Fruit fly (Drosophila melanogaster): ENCODE results near the gene CG7139.

Gene CG7139

dm6 chr3L:22094308-22094866 is 22.7 kb upstream of the CG7139 start:
- TF ChIP-seq pdm3 (GFP tag; optimal IDR thresholded peaks at IDR 0.05) (no peak), acj6 (GFP tag; optimal IDR thresholded peaks at IDR 0.05) (no peak), CG10631 (GFP tag; optimal IDR thresholded peaks at IDR 0.05) (no peak), Sox14 (GFP tag; optimal IDR thresholded peaks at IDR 0.05) (no peak), CG32006 (GFP tag; optimal IDR thresholded peaks at IDR 0.05) (no peak), Hr4 (GFP tag; optimal IDR thresholded peaks at IDR 0.05) (no peak), CG6854 (GFP tag; optimal IDR thresholded peaks at IDR 0.05) (no peak), CG6808 (GFP tag; optimal IDR thresholded peaks at IDR 0.05) (no peak), Ets96B (tag; optimal IDR thresholded peaks at IDR 0.05) (no peak), Eip75B (GFP tag; optimal IDR thresholded peaks at IDR 0.05) (no peak), cyc (GFP tag; optimal IDR thresholded peaks at IDR 0.05) (no peak), CG11294 (GFP tag; IDR thresholded peaks at IDR 0.05) (no peak), CG1621 (tag; optimal IDR thresholded peaks at IDR 0.05) (no peak), CG11762 (GFP tag; optimal IDR thresholded peaks at IDR 0.05; ENCODE audit: insufficient read depth) (no peak), Lpt (GFP tag; optimal IDR thresholded peaks at IDR 0.05) (no peak), CG9139 (GFP tag; optimal IDR thresholded peaks at IDR 0.05) (no peak), CG6792 (GFP tag; optimal IDR thresholded peaks at IDR 0.05) (no peak)

- peak; percentile 17 for TF ChIP-seq OdsH (GFP tag; optimal IDR thresholded peaks at IDR 0.05)
- peak; percentile 9 for TF ChIP-seq net (GFP tag; optimal IDR thresholded peaks at IDR 0.05)
- TF ChIP-seq fkh (GFP tag; optimal IDR thresholded peaks at IDR 0.05) = no peak
- peak; percentile 11 for TF ChIP-seq CG4318 (GFP tag; optimal IDR thresholded peaks at IDR 0.05)
- TF ChIP-seq ss (GFP tag; optimal IDR thresholded peaks at IDR 0.05) = no peak
- no peak for TF ChIP-seq CG6276 (GFP tag; optimal IDR thresholded peaks at IDR 0.05)
- no peak for TF ChIP-seq Hr38 (GFP tag; optimal IDR thresholded peaks at IDR 0.05)
- no peak for TF ChIP-seq CG6854 (GFP tag; optimal IDR thresholded peaks at IDR 0.05)
- peak; percentile 7 for TF ChIP-seq achi (GFP tag; optimal IDR thresholded peaks at IDR 0.05)
- peak; percentile 39 for TF ChIP-seq CG32006 (GFP tag; optimal IDR thresholded peaks at IDR 0.05)
- TF ChIP-seq Eip78C (GFP tag) = peak; percentile 51
- TF ChIP-seq salr (GFP tag; optimal IDR thresholded peaks at IDR 0.05) = no peak
- TF ChIP-seq esn (GFP tag; optimal IDR thresholded peaks at IDR 0.05) = no peak
- peak; percentile 33 for TF ChIP-seq Hr4 (GFP tag; optimal IDR thresholded peaks at IDR 0.05)
- TF ChIP-seq CG3032 (tag; optimal IDR thresholded peaks at IDR 0.05) = no peak
- no peak for TF ChIP-seq CG9139 (GFP tag; optimal IDR thresholded peaks at IDR 0.05)
- no peak for TF ChIP-seq topi (GFP tag; optimal IDR thresholded peaks at IDR 0.05)
- TF ChIP-seq Met (GFP tag; optimal IDR thresholded peaks at IDR 0.05) = no peak
- TF ChIP-seq CG11762 (GFP tag; optimal IDR thresholded peaks at IDR 0.05; ENCODE audit: insufficient read depth) = no peak
- no peak for TF ChIP-seq CG1621 (tag; optimal IDR thresholded peaks at IDR 0.05)
Observed at dm6 chr3L:22091339-22091738, 19.7 kb upstream of the CG7139 start.

DNA sequence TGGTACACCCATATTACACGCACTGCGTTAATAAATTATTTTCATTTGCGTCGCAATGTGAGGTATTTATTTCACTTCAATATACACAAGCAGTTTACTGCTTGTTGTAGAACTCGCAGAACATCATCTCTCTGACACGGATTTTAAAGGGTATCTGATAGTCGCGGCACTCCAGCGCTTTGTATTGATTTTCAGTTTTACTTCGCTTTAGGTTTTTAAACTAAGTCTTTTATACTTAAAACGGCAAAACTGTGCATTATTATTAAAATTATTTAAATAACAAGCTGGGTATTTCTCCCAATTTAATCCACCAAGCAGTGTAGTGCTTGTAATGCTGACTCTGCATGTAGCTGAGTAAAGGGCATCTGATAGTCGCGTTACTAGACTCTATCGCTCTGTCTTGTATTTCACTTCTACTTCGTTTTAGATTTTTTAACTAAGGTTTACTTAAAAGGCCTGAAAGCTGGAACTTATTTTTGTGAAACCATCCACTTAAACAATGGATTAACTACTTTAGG is 11.5 kb upstream of the CG7139 start:
- TF ChIP-seq Blimp-1 (GFP tag; optimal IDR thresholded peaks at IDR 0.05) = no peak
- TF ChIP-seq CG3032 (tag; optimal IDR thresholded peaks at IDR 0.05) = no peak
- no peak for TF ChIP-seq CG11294 (GFP tag; IDR thresholded peaks at IDR 0.05)
- TF ChIP-seq CG7368 (GFP tag; optimal IDR thresholded peaks at IDR 0.05) = no peak
- no peak for TF ChIP-seq Ets21C (GFP tag; optimal IDR thresholded peaks at IDR 0.05)
- TF ChIP-seq fd59A (GFP tag; optimal IDR thresholded peaks at IDR 0.05) = no peak
- no peak for TF ChIP-seq Gug (GFP tag; IDR thresholded peaks at IDR 0.05)
- TF ChIP-seq Met (GFP tag; optimal IDR thresholded peaks at IDR 0.05) = no peak
- TF ChIP-seq CG11902 (GFP tag; optimal IDR thresholded peaks at IDR 0.05) = no peak
- TF ChIP-seq CG8632 (GFP tag; optimal IDR thresholded peaks at IDR 0.05) = no peak
- TF ChIP-seq CG6854 (GFP tag; optimal IDR thresholded peaks at IDR 0.05) = no peak
- TF ChIP-seq Smox (GFP tag; optimal IDR thresholded peaks at IDR 0.05) = no peak
- TF ChIP-seq pdm3 (GFP tag; optimal IDR thresholded peaks at IDR 0.05) = no peak
- no peak for TF ChIP-seq CG11762 (GFP tag; optimal IDR thresholded peaks at IDR 0.05; ENCODE audit: insufficient read depth)

Measured in whole organism, prepupa.